Worm (Caenorhabditis elegans) whole organism, L4 larva: Measurements from ENCODE around the gene atg-16.2.

Source experiments
- R02D3.7 ChIP-seq: fragments of 150-350 bp; sonication (generic microtip); optimal IDR thresholded peaks from 3 replicates; lab custom pipeline; 2014; ENCODE audit warnings: missing biosample characterization, missing genetic modification characterization
- T26A8.4 ChIP-seq: fragments of 200-800 bp; sonication (Bioruptor generic); IDR thresholded peaks from 2 replicates; pipeline ENCODE4 v1.3.6; 2022; ENCODE audit warnings: missing genetic modification characterization, missing compliant biosample characterization
- aly-2 ChIP-seq: sonication (generic microtip); optimal IDR thresholded peaks from 2 replicates; lab custom pipeline; 2018; ENCODE audit warnings: missing biosample characterization, missing genetic modification characterization
- ces-1 ChIP-seq: fragments of 150-350 bp; sonication (generic microtip); optimal IDR thresholded peaks from 4 replicates; lab custom pipeline; 2014; ENCODE audit warnings: missing biosample characterization, missing genetic modification reagents, missing genetic modification characterization
- dpl-1 ChIP-seq: fragments of 150-350 bp; optimal IDR thresholded peaks from 2 replicates; lab custom pipeline; 2014; ENCODE audit warnings: missing biosample characterization, missing genetic modification reagents, missing genetic modification characterization
- dve-1 ChIP-seq: sonication (generic microtip); optimal IDR thresholded peaks from 2 replicates; lab custom pipeline; 2017; ENCODE audit warnings: antibody characterized with exemption, mild to moderate bottlenecking, missing genetic modification characterization, missing compliant biosample characterization; ENCODE audit not compliant: insufficient read depth
- lin-39 ChIP-seq: fragments of 150-350 bp; optimal IDR thresholded peaks from 2 replicates; lab custom pipeline; 2014; ENCODE audit warnings: missing biosample characterization, missing genetic modification reagents, missing genetic modification characterization
- lsy-2 ChIP-seq, 2 experiments: fragments of 150-350 bp in 1 of 2; sonication (generic microtip) in 1 of 2; optimal IDR thresholded peaks; 2 replicates each; lab custom pipeline; 2014 to 2017; ENCODE audit warnings: missing biosample characterization in 2 of 2, missing genetic modification characterization in 2 of 2
- mdl-1 ChIP-seq, 2 experiments: fragments of 150-350 bp in 1 of 2; sonication (generic microtip) in 1 of 2; optimal IDR thresholded peaks; 2 replicates each; lab custom pipeline; 2014 to 2017; ENCODE audit warnings: missing biosample characterization in 2 of 2, missing genetic modification characterization in 2 of 2
- nhr-237 ChIP-seq: sonication (generic microtip); optimal IDR thresholded peaks from 2 replicates; lab custom pipeline; 2017; ENCODE audit warnings: missing biosample characterization, missing genetic modification characterization
- pha-4 ChIP-seq, 2 experiments: fragments of 150-350 bp in 1 of 2; fragments of 200-800 bp in 1 of 2; sonication (Bioruptor generic) in 1 of 2; IDR thresholded peaks in 1 of 2; optimal IDR thresholded peaks in 1 of 2; 2 replicates each; pipeline versions ENCODE4 v1.3.6 to Lab custom; 2014 to 2022; ENCODE audit warnings: missing genetic modification characterization in 2 of 2, missing genetic modification reagents in 2 of 2, missing biosample characterization in 1 of 2, missing compliant biosample characterization in 1 of 2
- skn-1 ChIP-seq: fragments of 150-350 bp; optimal IDR thresholded peaks from 2 replicates; lab custom pipeline; 2014; ENCODE audit warnings: missing biosample characterization, missing genetic modification characterization
- snpc-4 ChIP-seq: fragments of 150-350 bp; optimal IDR thresholded peaks from 2 replicates; lab custom pipeline; 2014; ENCODE audit warnings: missing biosample characterization, missing genetic modification characterization
- unc-39 ChIP-seq: sonication (generic microtip); optimal IDR thresholded peaks from 2 replicates; lab custom pipeline; 2017; ENCODE audit warnings: missing biosample characterization, missing genetic modification characterization

- no peak for TF ChIP-seq aly-2 (tag; lab: Kevin White, UChicago)
- TF ChIP-seq R02D3.7 (tag; lab: Kevin White, UChicago), result no peak
- no peak for TF ChIP-seq snpc-4 (tag; lab: Kevin White, UChicago)
- no peak for TF ChIP-seq lsy-2 (tag; optimal IDR thresholded peaks at IDR 0.05; lab: Kevin White, UChicago)
- no peak for TF ChIP-seq nhr-237
- no peak for TF ChIP-seq skn-1
- TF ChIP-seq mdl-1 (tag; optimal IDR thresholded peaks at IDR 0.05; lab: Kevin White, UChicago), result no peak
- TF ChIP-seq dve-1 (tag; lab: Kevin White, UChicago), result no peak
- no peak for TF ChIP-seq unc-39 (tag; lab: Kevin White, UChicago)
- TF ChIP-seq lin-39, result no peak
- no peak for TF ChIP-seq ces-1
- no peak for TF ChIP-seq pha-4 (GFP tag; IDR thresholded peaks at IDR 0.05; lab: Robert Waterston, UW)
- TF ChIP-seq pha-4 (tag; optimal IDR thresholded peaks at IDR 0.05; lab: Kevin White, UChicago), result no peak
- no peak for TF ChIP-seq dpl-1 (GFP tag; lab: Kevin White, UChicago)
- no peak for TF ChIP-seq T26A8.4 (GFP tag; lab: Robert Waterston, UW)
Measured at ce11 chrII:6482762-6483161, 29.6 kb upstream of the atg-16.2 start.
